Worm (Caenorhabditis elegans) whole organism, early embryonic: ENCODE data around the gene sra-32.

Source experiments
- B0310.2 ChIP-seq: sonication (generic microtip); optimal IDR thresholded peaks from 2 replicates; lab custom pipeline; 2016; ENCODE audit warnings: mild to moderate bottlenecking, missing genetic modification characterization, missing compliant biosample characterization
- F13C5.2 ChIP-seq: sonication (generic microtip); optimal IDR thresholded peaks from 2 replicates; lab custom pipeline; 2017; ENCODE audit warnings: mild to moderate bottlenecking, missing genetic modification characterization, inconsistent platforms, missing compliant biosample characterization
- aly-1 ChIP-seq: sonication (generic microtip); optimal IDR thresholded peaks from 2 replicates; lab custom pipeline; 2016; ENCODE audit warnings: missing genetic modification characterization, missing compliant biosample characterization
- ama-1 ChIP-seq: fragments of 150-350 bp; optimal IDR thresholded peaks from 2 replicates; lab custom pipeline; 2014
- ceh-13 ChIP-seq: fragments of 200-800 bp; sonication (Bioruptor generic); optimal IDR thresholded peaks from 2 replicates; lab custom pipeline; 2018; ENCODE audit warnings: mild to moderate bottlenecking, missing genetic modification characterization, missing compliant biosample characterization
- ceh-36 ChIP-seq: sonication (generic microtip); optimal IDR thresholded peaks from 2 replicates; lab custom pipeline; 2016; ENCODE audit warnings: missing genetic modification characterization, inconsistent platforms, missing compliant biosample characterization
- ets-7 ChIP-seq: sonication (generic microtip); optimal IDR thresholded peaks from 2 replicates; lab custom pipeline; 2016; ENCODE audit warnings: missing genotype, missing genetic modification characterization, missing compliant biosample characterization
- flt-1 ChIP-seq: fragments of 200-800 bp; sonication (Bioruptor generic); IDR thresholded peaks from 2 replicates; pipeline ENCODE4 v1.3.6; 2022; ENCODE audit warnings: missing genetic modification characterization, missing compliant biosample characterization
- hmbx-1 ChIP-seq: sonication (generic microtip); optimal IDR thresholded peaks from 2 replicates; lab custom pipeline; 2016; ENCODE audit warnings: mild to moderate bottlenecking, missing genetic modification characterization, missing compliant biosample characterization
- hnd-1 ChIP-seq: sonication (generic microtip); optimal IDR thresholded peaks from 2 replicates; lab custom pipeline; 2016; ENCODE audit warnings: missing genetic modification characterization, missing compliant biosample characterization
- scrt-1 ChIP-seq: fragments of 200-800 bp; sonication (Bioruptor generic); IDR thresholded peaks from 2 replicates; pipeline ENCODE4 v1.3.6; 2022; ENCODE audit warnings: missing genetic modification characterization, missing compliant biosample characterization
- sea-1 ChIP-seq: fragments of 200-800 bp; sonication (Bioruptor generic); conservative IDR thresholded peaks from 2 replicates; pipeline ENCODE4 v1.3.6; 2022; ENCODE audit warnings: missing genetic modification characterization, missing compliant biosample characterization
- tbx-11 ChIP-seq: fragments of 200-800 bp; sonication (Bioruptor generic); IDR thresholded peaks from 2 replicates; pipeline ENCODE4 v1.3.6; 2022; ENCODE audit warnings: missing genetic modification characterization, missing compliant biosample characterization
- tra-4 ChIP-seq: sonication (generic microtip); optimal IDR thresholded peaks from 2 replicates; lab custom pipeline; 2017; ENCODE audit warnings: missing genetic modification characterization, missing compliant biosample characterization

- TF ChIP-seq sea-1 (GFP tag; lab: Robert Waterston, UW), result no peak
- TF ChIP-seq B0310.2 (tag; lab: Kevin White, UChicago), result no peak
- TF ChIP-seq tbx-11, result no peak
- TF ChIP-seq ceh-36 (tag; lab: Kevin White, UChicago), result no peak
- TF ChIP-seq ama-1, result no peak
- no peak for TF ChIP-seq hnd-1 (tag; lab: Kevin White, UChicago)
- no peak for TF ChIP-seq F13C5.2 (tag; lab: Kevin White, UChicago)
- no peak for TF ChIP-seq tra-4
- TF ChIP-seq flt-1 (GFP tag; lab: Robert Waterston, UW), result no peak
- TF ChIP-seq scrt-1 (GFP tag; lab: Robert Waterston, UW), result no peak
- TF ChIP-seq ceh-13 (GFP tag; lab: Kevin White, UChicago), result no peak
- no peak for TF ChIP-seq aly-1 (tag; lab: Kevin White, UChicago)
- TF ChIP-seq hmbx-1 (tag; lab: Kevin White, UChicago), result no peak
- no peak for TF ChIP-seq ets-7
Observed at ce11 chrII:4548408-4548807, 16.6 kb upstream of the sra-32 start.
